Worm (Caenorhabditis elegans): Measurements from ENCODE around the gene F59C12.3.
A peak's percentile ranks its signal among the peaks of the same experiment; 100 is the strongest.

The F59C12.3 gene

ce11 chrX:16602457-16602856 lies 6.9 kb downstream of the F59C12.3 start, which contains the start of gene F59C12.4 (continued):
- peak; percentile 72 for TF ChIP-seq cnd-1 (tag; optimal IDR thresholded peaks at IDR 0.05)
- peak; percentile 67 for TF ChIP-seq sptf-1 (tag; optimal IDR thresholded peaks at IDR 0.05)
- TF ChIP-seq nhr-12 (tag; optimal IDR thresholded peaks at IDR 0.05), result no peak
- TF ChIP-seq nhr-76 (tag; optimal IDR thresholded peaks at IDR 0.05), result no peak
- TF ChIP-seq snpc-4 (tag; optimal IDR thresholded peaks at IDR 0.05), result no peak
- TF ChIP-seq elt-3 (tag; optimal IDR thresholded peaks at IDR 0.05), result no peak

ce11 chrX:16597791-16598190 lies 11.5 kb downstream of the F59C12.3 start:
- TF ChIP-seq mls-2 (tag; optimal IDR thresholded peaks at IDR 0.05), result no peak
- no peak for TF ChIP-seq flh-1 (GFP tag; optimal IDR thresholded peaks at IDR 0.05)
- no peak for TF ChIP-seq lin-13 (tag; optimal IDR thresholded peaks at IDR 0.05)

ce11 chrX:16596972-16597371 lies 12.4 kb downstream of the F59C12.3 start:
- no peak for TF ChIP-seq hlh-1 (tag; optimal IDR thresholded peaks at IDR 0.05)

ce11 chrX:16595522-16596282 lies 13.6 kb downstream of the F59C12.3 start:
- TF ChIP-seq nhr-28 (tag; optimal IDR thresholded peaks at IDR 0.05) (no peak), lin-13 (tag; optimal IDR thresholded peaks at IDR 0.05) (no peak), unc-39 (tag; optimal IDR thresholded peaks at IDR 0.05) (no peak), M03D4.4 (tag; optimal IDR thresholded peaks at IDR 0.05) (no peak), ces-1 (GFP tag; optimal IDR thresholded peaks at IDR 0.05) (peak; percentile 97), lsy-2 (tag; optimal IDR thresholded peaks at IDR 0.05) (no peak), lin-32 (GFP tag; optimal IDR thresholded peaks at IDR 0.05) (no peak), mab-5 (tag; optimal IDR thresholded peaks at IDR 0.05) (no peak), snpc-4 (tag; optimal IDR thresholded peaks at IDR 0.05) (no peak), ceh-83 (GFP tag; optimal IDR thresholded peaks at IDR 0.05) (no peak), nhr-76 (tag; optimal IDR thresholded peaks at IDR 0.05) (no peak), ceh-39 (tag; optimal IDR thresholded peaks at IDR 0.05) (no peak), cnd-1 (tag; optimal IDR thresholded peaks at IDR 0.05) (no peak), ceh-43 (GFP tag; optimal IDR thresholded peaks at IDR 0.05) (no peak), mls-2 (tag; optimal IDR thresholded peaks at IDR 0.05) (no peak), zip-8 (tag; optimal IDR thresholded peaks at IDR 0.05) (no peak), elt-3 (tag; optimal IDR thresholded peaks at IDR 0.05) (no peak), hlh-1 (tag; optimal IDR thresholded peaks at IDR 0.05) (no peak), pha-4 (tag; optimal IDR thresholded peaks at IDR 0.05) (no peak), sptf-1 (tag; optimal IDR thresholded peaks at IDR 0.05) (peak; percentile 25), blmp-1 (tag; optimal IDR thresholded peaks at IDR 0.05) (no peak), ztf-11 (tag; optimal IDR thresholded peaks at IDR 0.05) (no peak), elt-1 (tag; optimal IDR thresholded peaks at IDR 0.05; ENCODE audit: borderline replicate concordance, insufficient read depth) (peak; percentile 71), unc-120 (tag; optimal IDR thresholded peaks at IDR 0.05; ENCODE audit: poor library complexity, severe bottlenecking) (no peak), nhr-2 (tag; optimal IDR thresholded peaks at IDR 0.05) (no peak), drap-1 (GFP tag; optimal IDR thresholded peaks at IDR 0.05) (no peak), ham-2 (GFP tag; optimal IDR thresholded peaks at IDR 0.05) (peak; percentile 28), flh-1 (GFP tag; optimal IDR thresholded peaks at IDR 0.05) (no peak), tbx-8 (GFP tag; optimal IDR thresholded peaks at IDR 0.05) (no peak), nhr-12 (tag; optimal IDR thresholded peaks at IDR 0.05) (no peak), unc-62 (GFP tag; optimal IDR thresholded peaks at IDR 0.05) (no peak), bed-3 (GFP tag; optimal IDR thresholded peaks at IDR 0.05) (no peak), mep-1 (tag; optimal IDR thresholded peaks at IDR 0.05) (no peak), sem-2 (GFP tag; optimal IDR thresholded peaks at IDR 0.05) (no peak)
